Worm (Caenorhabditis elegans) whole organism, L1 larva: ENCODE results near the gene T28D6.5.

Experiments
- C04F5.9 ChIP-seq: sonication (generic microtip); optimal IDR thresholded peaks from 2 replicates; lab custom pipeline; 2016; ENCODE audit warnings: missing genetic modification characterization, missing compliant biosample characterization
- C34B4.2 ChIP-seq: sonication (generic microtip); optimal IDR thresholded peaks from 2 replicates; lab custom pipeline; 2017; ENCODE audit warnings: mild to moderate bottlenecking, missing genetic modification characterization, missing compliant biosample characterization
- F16B12.6 ChIP-seq: fragments of 150-350 bp; optimal IDR thresholded peaks from 2 replicates; lab custom pipeline; 2014; ENCODE audit warnings: missing biosample characterization, missing genetic modification characterization
- aha-1 ChIP-seq: fragments of 150-350 bp; optimal IDR thresholded peaks from 2 replicates; lab custom pipeline; 2014; ENCODE audit warnings: missing biosample characterization, missing genetic modification characterization
- aly-2 ChIP-seq: fragments of 150-350 bp; optimal IDR thresholded peaks from 2 replicates; lab custom pipeline; 2014; ENCODE audit warnings: missing biosample characterization, missing genetic modification characterization
- ceh-63 ChIP-seq: fragments of 200-800 bp; sonication (Bioruptor generic); optimal IDR thresholded peaks from 2 replicates; lab custom pipeline; 2018; ENCODE audit warnings: mild to moderate bottlenecking, missing genetic modification characterization, missing compliant biosample characterization
- ceh-82 ChIP-seq, 3 experiments: fragments of 150-350 bp in 1 of 3; sonication (generic microtip) in 2 of 3; optimal IDR thresholded peaks; 2 replicates each; lab custom pipeline; 2014 to 2017; ENCODE audit warnings: missing biosample characterization in 3 of 3, missing genetic modification characterization in 3 of 3
- ceh-88 ChIP-seq: fragments of 200-800 bp; sonication (Bioruptor generic); IDR thresholded peaks from 2 replicates; pipeline ENCODE4 v1.3.6; 2022; ENCODE audit warnings: missing genetic modification characterization, missing compliant biosample characterization
- ces-1 ChIP-seq: fragments of 150-350 bp; optimal IDR thresholded peaks from 2 replicates; lab custom pipeline; 2014; ENCODE audit warnings: missing biosample characterization, missing genetic modification reagents, missing genetic modification characterization
- dpl-1 ChIP-seq, 3 experiments: fragments of 150-350 bp in 2 of 3; sonication (generic microtip) in 1 of 3; optimal IDR thresholded peaks; 2 replicates each; lab custom pipeline; 2014 to 2017; ENCODE audit warnings: missing biosample characterization in 3 of 3, missing genetic modification characterization in 3 of 3, missing genetic modification reagents in 3 of 3
- efl-1 ChIP-seq, 4 experiments: fragments of 150-350 bp; optimal IDR thresholded peaks in 3 of 4; peaks in 1 of 4; 1 replicate in 1 of 4; 2 replicates in 3 of 4; lab custom pipeline; 2014; ENCODE audit warnings: missing biosample characterization in 2 of 4, missing genetic modification characterization in 2 of 4, missing genetic modification reagents in 2 of 4
- efl-3 ChIP-seq: fragments of 200-800 bp; sonication (Bioruptor generic); optimal IDR thresholded peaks from 2 replicates; lab custom pipeline; 2018; ENCODE audit warnings: mild to moderate bottlenecking, missing genetic modification characterization, missing compliant biosample characterization
- egl-13 ChIP-seq: sonication (generic microtip); optimal IDR thresholded peaks from 2 replicates; lab custom pipeline; 2016; ENCODE audit warnings: missing genotype, missing genetic modification reagents, missing genetic modification characterization, missing compliant biosample characterization
- elt-3 ChIP-seq, 6 experiments: fragments of 150-350 bp in 1 of 6; sonication (generic microtip); optimal IDR thresholded peaks; 2 replicates each; lab custom pipeline; 2017 to 2018; ENCODE audit warnings: missing biosample characterization in 6 of 6, missing genetic modification characterization in 6 of 6, inconsistent platforms in 1 of 6
- ets-5 ChIP-seq: fragments of 200-800 bp; sonication (Bioruptor generic); IDR thresholded peaks from 2 replicates; pipeline ENCODE4 v1.3.6; 2022; ENCODE audit warnings: missing genetic modification characterization, missing compliant biosample characterization
- fkh-10 ChIP-seq: sonication (generic microtip); optimal IDR thresholded peaks from 2 replicates; lab custom pipeline; 2017; ENCODE audit warnings: missing biosample characterization, missing genetic modification reagents, missing genetic modification characterization
- fkh-4 ChIP-seq: sonication (generic microtip); optimal IDR thresholded peaks from 2 replicates; lab custom pipeline; 2016; ENCODE audit warnings: missing compliant biosample characterization, missing genetic modification characterization, borderline replicate concordance
- fkh-8 ChIP-seq: sonication (generic microtip); optimal IDR thresholded peaks from 2 replicates; lab custom pipeline; 2016; ENCODE audit warnings: mild to moderate bottlenecking, missing genetic modification characterization, missing compliant biosample characterization
- grh-1 ChIP-seq: fragments of 200-800 bp; sonication (Bioruptor generic); IDR thresholded peaks from 2 replicates; pipeline ENCODE4 v1.3.6; 2022; ENCODE audit warnings: missing genetic modification reagents, missing genetic modification characterization, missing compliant biosample characterization
- hlh-4 ChIP-seq: sonication (generic microtip); optimal IDR thresholded peaks from 2 replicates; lab custom pipeline; 2016; ENCODE audit warnings: mild to moderate bottlenecking, missing genetic modification characterization, missing compliant biosample characterization
- isw-1 ChIP-seq: fragments of 200-800 bp; sonication (Bioruptor generic); IDR thresholded peaks from 2 replicates; pipeline ENCODE4 v1.3.6; 2022; ENCODE audit warnings: missing genetic modification characterization, missing compliant biosample characterization
- lin-13 ChIP-seq: fragments of 150-350 bp; optimal IDR thresholded peaks from 2 replicates; lab custom pipeline; 2014; ENCODE audit warnings: missing biosample characterization, missing genetic modification reagents, missing genetic modification characterization
- lin-14 ChIP-seq: fragments of 200-800 bp; sonication (Bioruptor generic); optimal IDR thresholded peaks from 2 replicates; lab custom pipeline; 2018; ENCODE audit warnings: mild to moderate bottlenecking, missing genetic modification characterization, moderate library complexity, missing compliant biosample characterization
- lin-35 ChIP-seq, 2 experiments: fragments of 150-350 bp; optimal IDR thresholded peaks; 2 replicates each; lab custom pipeline; 2014; ENCODE audit warnings: missing biosample characterization in 2 of 2, missing genetic modification characterization in 2 of 2, missing genetic modification reagents in 2 of 2
- lsy-2 ChIP-seq, 2 experiments: fragments of 150-350 bp; optimal IDR thresholded peaks; 2 replicates each; lab custom pipeline; 2014; ENCODE audit warnings: missing biosample characterization in 2 of 2, missing genetic modification characterization in 2 of 2
- mab-9 ChIP-seq: fragments of 200-800 bp; sonication (Bioruptor generic); IDR thresholded peaks from 2 replicates; pipeline ENCODE4 v1.3.6; 2022; ENCODE audit warnings: missing genetic modification reagents, missing genetic modification characterization, missing compliant biosample characterization
- nhr-12 ChIP-seq: sonication (generic microtip); optimal IDR thresholded peaks from 2 replicates; lab custom pipeline; 2017; ENCODE audit warnings: missing biosample characterization, missing genetic modification characterization
- nhr-20 ChIP-seq: sonication (generic microtip); optimal IDR thresholded peaks from 2 replicates; lab custom pipeline; 2016; ENCODE audit warnings: mild to moderate bottlenecking, missing genetic modification characterization, missing compliant biosample characterization
- nhr-28 ChIP-seq: fragments of 150-350 bp; optimal IDR thresholded peaks from 2 replicates; lab custom pipeline; 2014; ENCODE audit warnings: missing biosample characterization, missing genetic modification characterization
- nhr-84 ChIP-seq: sonication (generic microtip); optimal IDR thresholded peaks from 2 replicates; lab custom pipeline; 2017; ENCODE audit warnings: missing biosample characterization, missing genetic modification characterization
- nhr-90 ChIP-seq: sonication (generic microtip); optimal IDR thresholded peaks from 2 replicates; lab custom pipeline; 2016; ENCODE audit warnings: mild to moderate bottlenecking, missing genetic modification characterization, missing compliant biosample characterization; ENCODE audit not compliant: poor library complexity
- pag-3 ChIP-seq: sonication (generic microtip); optimal IDR thresholded peaks from 2 replicates; lab custom pipeline; 2017; ENCODE audit warnings: missing genetic modification characterization, mild to moderate bottlenecking, missing compliant biosample characterization, antibody characterized with exemption, borderline replicate concordance; ENCODE audit not compliant: insufficient read depth
- pax-3 ChIP-seq: fragments of 200-800 bp; sonication (Bioruptor generic); optimal IDR thresholded peaks from 2 replicates; lab custom pipeline; 2018; ENCODE audit warnings: mild to moderate bottlenecking, missing genetic modification characterization, moderate library complexity, missing compliant biosample characterization
- pqm-1 ChIP-seq: sonication (generic microtip); optimal IDR thresholded peaks from 3 replicates; lab custom pipeline; 2017; ENCODE audit warnings: missing biosample characterization, missing genetic modification characterization
- skn-1 ChIP-seq: fragments of 150-350 bp; optimal IDR thresholded peaks from 2 replicates; lab custom pipeline; 2014; ENCODE audit warnings: missing biosample characterization, missing genetic modification characterization
- snu-23 ChIP-seq: sonication (generic microtip); optimal IDR thresholded peaks from 2 replicates; lab custom pipeline; 2016; ENCODE audit warnings: missing genetic modification characterization, missing compliant biosample characterization
- sup-37 ChIP-seq: fragments of 200-800 bp; sonication (Bioruptor generic); optimal IDR thresholded peaks from 2 replicates; lab custom pipeline; 2018; ENCODE audit warnings: mild to moderate bottlenecking, missing genetic modification characterization, missing compliant biosample characterization
- swsn-7 ChIP-seq: sonication (generic microtip); optimal IDR thresholded peaks from 2 replicates; lab custom pipeline; 2016; ENCODE audit warnings: missing genetic modification characterization, missing compliant biosample characterization
- tbx-2 ChIP-seq: sonication (generic microtip); optimal IDR thresholded peaks from 2 replicates; lab custom pipeline; 2016; ENCODE audit warnings: missing genetic modification characterization, missing compliant biosample characterization
- tlp-1 ChIP-seq: fragments of 150-350 bp; optimal IDR thresholded peaks from 2 replicates; lab custom pipeline; 2014; ENCODE audit warnings: missing biosample characterization, missing genetic modification characterization
- unc-86 ChIP-seq: sonication (generic microtip); optimal IDR thresholded peaks from 2 replicates; lab custom pipeline; 2016; ENCODE audit warnings: missing genetic modification characterization, missing compliant biosample characterization
- unc-98 ChIP-seq: fragments of 200-800 bp; sonication (Bioruptor generic); IDR thresholded peaks from 2 replicates; pipeline ENCODE4 v1.3.6; 2022; ENCODE audit warnings: missing genetic modification characterization, missing compliant biosample characterization
- vab-15 ChIP-seq: sonication (generic microtip); optimal IDR thresholded peaks from 2 replicates; lab custom pipeline; 2017; ENCODE audit warnings: missing genotype, mild to moderate bottlenecking, missing genetic modification characterization, missing compliant biosample characterization

Gene T28D6.5

DNA sequence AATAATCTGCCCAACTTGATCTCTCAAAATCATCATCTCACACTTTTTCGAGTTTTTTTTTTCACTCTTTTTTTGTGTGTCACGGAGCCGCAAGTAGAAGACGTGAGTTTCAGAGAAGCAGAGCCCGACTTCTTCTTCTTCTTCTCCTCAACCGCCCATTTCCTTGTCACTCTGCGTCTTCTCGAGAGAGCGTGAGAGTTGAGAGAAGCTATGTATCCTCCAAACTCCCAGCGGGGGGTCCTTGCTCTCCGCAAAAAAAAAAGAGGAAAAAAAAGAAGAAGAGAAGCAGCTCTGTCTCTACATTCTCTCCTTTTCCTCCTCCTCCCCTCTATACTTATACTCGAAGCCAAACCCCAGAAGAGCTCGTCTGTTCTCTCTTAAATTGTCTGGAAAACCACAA lies 864 bp downstream of the T28D6.5 start (continued):
- TF ChIP-seq aly-2 (no peak), efl-3 (GFP tag; lab: Kevin White, UChicago) (no peak), snu-23 (GFP tag; lab: Kevin White, UChicago) (peak; percentile 27), pax-3 (no peak), nhr-84 (tag; lab: Kevin White, UChicago) (no peak), unc-98 (GFP tag; lab: Robert Waterston, UW) (no peak), skn-1 (tag; lab: Kevin White, UChicago) (peak; percentile 20), aha-1 (tag; lab: Kevin White, UChicago) (no peak), pag-3 (tag; lab: Kevin White, UChicago) (no peak), F16B12.6 (tag; lab: Kevin White, UChicago) (no peak), grh-1 (GFP tag; lab: Robert Waterston, UW) (no peak), dpl-1 (GFP tag; optimal IDR thresholded peaks at IDR 0.05; lab: Kevin White, UChicago) (no peak), lin-13 (GFP tag; lab: Kevin White, UChicago) (no peak), fkh-10 (GFP tag; lab: Kevin White, UChicago) (peak; percentile 67), tbx-2 (tag; lab: Kevin White, UChicago) (peak; percentile 12), isw-1 (GFP tag; lab: Robert Waterston, UW) (no peak), mab-9 (GFP tag; lab: Robert Waterston, UW) (no peak), fkh-8 (peak; percentile 67), ets-5 (no peak), elt-3 (tag; optimal IDR thresholded peaks at IDR 0.05; lab: Kevin White, UChicago) (no peak), sup-37 (no peak), nhr-20 (tag; lab: Kevin White, UChicago) (no peak), egl-13 (tag; lab: Kevin White, UChicago) (peak; percentile 16), ceh-88 (GFP tag; lab: Robert Waterston, UW) (no peak), vab-15 (no peak), C34B4.2 (tag; lab: Kevin White, UChicago) (no peak), nhr-28 (no peak), nhr-12 (no peak), lsy-2 (tag; optimal IDR thresholded peaks at IDR 0.05; lab: Kevin White, UChicago) (peak in 1 of 2 experiments; percentile 50), tlp-1 (tag; lab: Kevin White, UChicago) (no peak)
- TF ChIP-seq, all 84 proteins: peak for 15

DNA sequence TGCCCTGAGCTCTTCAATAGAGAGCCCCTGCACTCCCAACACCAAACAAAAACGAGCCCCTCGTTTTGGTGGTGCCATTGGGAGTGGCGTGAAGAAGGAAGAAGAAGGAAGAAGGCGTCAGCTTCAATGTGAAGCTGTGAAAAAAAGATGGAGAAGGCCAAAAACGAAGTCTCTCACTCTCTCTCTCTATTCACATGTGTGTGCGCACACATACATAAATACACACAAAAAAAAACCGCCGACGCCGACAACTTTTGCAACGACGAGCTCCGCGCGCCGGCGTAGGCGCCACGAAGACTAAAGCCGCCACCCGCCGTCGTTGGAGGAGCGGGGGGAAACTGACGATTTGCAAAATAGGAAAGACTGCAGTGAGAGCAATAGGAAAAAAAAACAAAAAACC lies 2.6 kb downstream of the T28D6.5 start:
- TF ChIP-seq isw-1 (GFP tag; lab: Robert Waterston, UW) (no peak), lsy-2 (tag; optimal IDR thresholded peaks at IDR 0.05; lab: Kevin White, UChicago) (peak in 1 of 2 experiments; percentile 17), ceh-82 (tag; optimal IDR thresholded peaks at IDR 0.05; lab: Kevin White, UChicago) (peak in 2 of 3 experiments; percentile 4 to 50), skn-1 (tag; lab: Kevin White, UChicago) (no peak), mab-9 (GFP tag; lab: Robert Waterston, UW) (no peak), lin-14 (GFP tag; lab: Kevin White, UChicago) (peak; percentile 77), unc-86 (tag; lab: Kevin White, UChicago) (peak; percentile 29), ceh-88 (GFP tag; lab: Robert Waterston, UW) (no peak), efl-1 (optimal IDR thresholded peaks at IDR 0.05; lab: Kevin White, UChicago) (no peak), efl-1 (GFP tag; optimal IDR thresholded peaks at IDR 0.05 in 1 of 2; lab: Kevin White, UChicago) (peak in 1 of 2 experiments; percentile 84), ceh-63 (no peak), C34B4.2 (tag; lab: Kevin White, UChicago) (no peak), pqm-1 (tag; lab: Kevin White, UChicago) (no peak), swsn-7 (tag; lab: Kevin White, UChicago) (no peak), pax-3 (no peak)
- TF ChIP-seq, all 84 proteins: peak for 5

DNA sequence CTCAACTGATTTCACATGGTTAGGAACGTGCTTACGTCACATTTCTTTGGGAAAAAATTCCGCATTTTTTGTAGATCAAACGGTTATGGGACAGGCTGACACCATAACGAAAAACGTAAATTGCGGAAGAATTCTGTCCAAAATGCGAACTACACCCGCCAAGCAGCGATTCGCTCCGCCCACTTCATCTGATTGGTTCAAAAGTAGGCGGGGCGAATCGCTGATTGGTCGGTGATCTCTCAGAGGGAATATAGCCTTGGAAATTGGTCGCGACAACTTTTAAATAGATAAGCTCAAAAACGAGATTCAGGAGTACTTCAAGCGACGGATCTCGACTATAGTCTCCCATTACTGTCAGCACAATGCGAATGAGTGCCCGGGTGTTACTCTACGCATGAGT lies 4.1 kb downstream of the T28D6.5 start:
- TF ChIP-seq lsy-2 (tag; optimal IDR thresholded peaks at IDR 0.05; lab: Kevin White, UChicago) (no peak), hlh-4 (tag; lab: Kevin White, UChicago) (no peak), ets-5 (no peak), fkh-4 (tag; lab: Kevin White, UChicago) (no peak), snu-23 (GFP tag; lab: Kevin White, UChicago) (no peak), lin-13 (GFP tag; lab: Kevin White, UChicago) (no peak), nhr-84 (tag; lab: Kevin White, UChicago) (no peak), C34B4.2 (tag; lab: Kevin White, UChicago) (no peak), efl-3 (GFP tag; lab: Kevin White, UChicago) (no peak), aha-1 (tag; lab: Kevin White, UChicago) (no peak), lin-35 (GFP tag; optimal IDR thresholded peaks at IDR 0.05; lab: Kevin White, UChicago) (no peak), C04F5.9 (tag; lab: Kevin White, UChicago) (no peak), pag-3 (tag; lab: Kevin White, UChicago) (no peak), nhr-90 (tag; lab: Kevin White, UChicago) (no peak), elt-3 (tag; optimal IDR thresholded peaks at IDR 0.05; lab: Kevin White, UChicago) (no peak), swsn-7 (tag; lab: Kevin White, UChicago) (no peak), ces-1 (no peak)
